Worm (Caenorhabditis elegans) whole organism, L4 larva: ENCODE results near the gene com-1.

Experiments used
- D1046.2 ChIP-seq: fragments of 200-800 bp; sonication (Bioruptor generic); IDR thresholded peaks from 2 replicates; pipeline ENCODE4 v1.3.6; 2022; ENCODE audit warnings: missing genetic modification characterization, missing compliant biosample characterization
- T26A8.4 ChIP-seq: fragments of 200-800 bp; sonication (Bioruptor generic); IDR thresholded peaks from 2 replicates; pipeline ENCODE4 v1.3.6; 2022; ENCODE audit warnings: missing genetic modification characterization, missing compliant biosample characterization
- aha-1 ChIP-seq: fragments of 150-350 bp; peaks from one replicate; lab custom pipeline; 2014; ENCODE audit warnings: missing biosample characterization, missing genetic modification characterization
- attf-4 ChIP-seq: sonication (generic microtip); optimal IDR thresholded peaks from 3 replicates; lab custom pipeline; 2017; ENCODE audit warnings: missing biosample characterization, missing genetic modification characterization
- ceh-44 ChIP-seq: fragments of 200-800 bp; sonication (Bioruptor generic); IDR thresholded peaks from 2 replicates; pipeline ENCODE4 v1.3.6; 2022; ENCODE audit warnings: missing genetic modification reagents, missing genetic modification characterization, missing compliant biosample characterization
- ctbp-1 ChIP-seq: fragments of 200-800 bp; sonication (Bioruptor generic); IDR thresholded peaks from 2 replicates; pipeline ENCODE4 v1.3.6; 2022; ENCODE audit warnings: missing genetic modification reagents, missing genetic modification characterization, missing compliant biosample characterization
- daf-16 ChIP-seq, 3 experiments: sonication (generic microtip); optimal IDR thresholded peaks; 2 replicates each; lab custom pipeline; 2016 to 2017; ENCODE audit warnings: missing genetic modification characterization in 3 of 3, missing genetic modification reagents in 3 of 3, mild to moderate bottlenecking in 2 of 3, missing compliant biosample characterization in 2 of 3, missing biosample characterization in 1 of 3, moderate library complexity in 1 of 3
- daf-19 ChIP-seq: fragments of 200-800 bp; sonication (Bioruptor generic); conservative IDR thresholded peaks from 2 replicates; pipeline ENCODE4 v1.3.6; 2022; ENCODE audit warnings: missing genetic modification characterization, missing compliant biosample characterization
- dmd-6 ChIP-seq: fragments of 200-800 bp; sonication (Bioruptor generic); IDR thresholded peaks from 2 replicates; pipeline ENCODE4 v1.3.6; 2022; ENCODE audit warnings: missing genetic modification reagents, missing genetic modification characterization, missing compliant biosample characterization
- duxl-1 ChIP-seq: sonication (generic microtip); optimal IDR thresholded peaks from 2 replicates; lab custom pipeline; 2016; ENCODE audit warnings: mild to moderate bottlenecking, missing genetic modification characterization, moderate library complexity, missing compliant biosample characterization; ENCODE audit not compliant: poor library complexity
- egl-43 ChIP-seq: fragments of 200-800 bp; sonication (Bioruptor generic); IDR thresholded peaks from 2 replicates; pipeline ENCODE4 v1.3.6; 2022; ENCODE audit warnings: missing genetic modification reagents, missing genetic modification characterization, missing compliant biosample characterization
- fkh-10 ChIP-seq: fragments of 150-350 bp; optimal IDR thresholded peaks from 2 replicates; lab custom pipeline; 2014; ENCODE audit warnings: missing biosample characterization, missing genetic modification reagents, missing genetic modification characterization
- gei-8 ChIP-seq: fragments of 200-800 bp; sonication (Bioruptor generic); optimal IDR thresholded peaks from 2 replicates; lab custom pipeline; 2018; ENCODE audit warnings: mild to moderate bottlenecking, missing genetic modification characterization, missing compliant biosample characterization
- lin-13 ChIP-seq: fragments of 150-350 bp; optimal IDR thresholded peaks from 2 replicates; lab custom pipeline; 2014; ENCODE audit warnings: missing biosample characterization, missing genetic modification reagents, missing genetic modification characterization
- lin-29 ChIP-seq: fragments of 200-800 bp; sonication (Bioruptor generic); IDR thresholded peaks from 2 replicates; pipeline ENCODE4 v1.3.6; 2022; ENCODE audit warnings: missing genetic modification reagents, missing genetic modification characterization, missing compliant biosample characterization
- lin-38 ChIP-seq: fragments of 200-800 bp; sonication (Bioruptor generic); IDR thresholded peaks from 2 replicates; pipeline ENCODE4 v1.3.6; 2022; ENCODE audit warnings: missing genetic modification reagents, missing genetic modification characterization, missing compliant biosample characterization
- lin-39 ChIP-seq: fragments of 150-350 bp; optimal IDR thresholded peaks from 2 replicates; lab custom pipeline; 2014; ENCODE audit warnings: missing biosample characterization, missing genetic modification reagents, missing genetic modification characterization
- lir-3 ChIP-seq: sonication (generic microtip); optimal IDR thresholded peaks from 2 replicates; lab custom pipeline; 2016; ENCODE audit warnings: mild to moderate bottlenecking, missing genetic modification characterization, missing compliant biosample characterization
- mep-1 ChIP-seq: fragments of 150-350 bp; sonication (generic microtip); optimal IDR thresholded peaks from 3 replicates; lab custom pipeline; 2014; ENCODE audit warnings: missing biosample characterization, missing genetic modification characterization
- nhr-102 ChIP-seq: sonication (generic microtip); optimal IDR thresholded peaks from 2 replicates; lab custom pipeline; 2016; ENCODE audit warnings: mild to moderate bottlenecking, missing genetic modification characterization, moderate library complexity, missing compliant biosample characterization
- nhr-11 ChIP-seq: fragments of 150-350 bp; optimal IDR thresholded peaks from 2 replicates; lab custom pipeline; 2014; ENCODE audit warnings: missing biosample characterization, missing genetic modification characterization
- nhr-28 ChIP-seq: fragments of 150-350 bp; optimal IDR thresholded peaks from 2 replicates; lab custom pipeline; 2014; ENCODE audit warnings: missing biosample characterization, missing genetic modification characterization
- nhr-41 ChIP-seq: fragments of 200-800 bp; sonication (Bioruptor generic); IDR thresholded peaks from 2 replicates; pipeline ENCODE4 v1.3.6; 2022; ENCODE audit warnings: missing genetic modification reagents, missing genetic modification characterization, missing compliant biosample characterization
- nhr-76 ChIP-seq: fragments of 150-350 bp; optimal IDR thresholded peaks from 2 replicates; lab custom pipeline; 2014; ENCODE audit warnings: missing biosample characterization, missing genetic modification characterization
- pha-4 ChIP-seq, 2 experiments: fragments of 150-350 bp in 1 of 2; fragments of 200-800 bp in 1 of 2; sonication (Bioruptor generic) in 1 of 2; IDR thresholded peaks in 1 of 2; optimal IDR thresholded peaks in 1 of 2; 2 replicates each; pipeline versions ENCODE4 v1.3.6 to Lab custom; 2014 to 2022; ENCODE audit warnings: missing genetic modification characterization in 2 of 2, missing genetic modification reagents in 2 of 2, missing biosample characterization in 1 of 2, missing compliant biosample characterization in 1 of 2
- rbr-2 ChIP-seq: sonication (generic microtip); optimal IDR thresholded peaks from 2 replicates; lab custom pipeline; 2016; ENCODE audit warnings: missing genotype, missing genetic modification characterization, missing compliant biosample characterization
- set-16 ChIP-seq: fragments of 200-800 bp; sonication (Bioruptor generic); IDR thresholded peaks from 2 replicates; pipeline ENCODE4 v1.3.6; 2022; ENCODE audit warnings: missing genetic modification reagents, missing genetic modification characterization, missing compliant biosample characterization
- tag-97 ChIP-seq: fragments of 200-800 bp; sonication (Bioruptor generic); IDR thresholded peaks from 2 replicates; pipeline ENCODE4 v1.3.6; 2022; ENCODE audit warnings: missing genetic modification characterization, missing compliant biosample characterization
- unc-62 ChIP-seq, 3 experiments: fragments of 150-350 bp in 1 of 3; sonication (generic microtip); optimal IDR thresholded peaks in 2 of 3; peaks in 1 of 3; 1 replicate in 1 of 3; 2 replicates in 2 of 3; lab custom pipeline; 2014 to 2017; ENCODE audit warnings: missing biosample characterization in 3 of 3, missing genetic modification characterization in 3 of 3, missing genetic modification reagents in 3 of 3, missing genotype in 1 of 3
- vab-7 ChIP-seq: fragments of 200-800 bp; sonication (Bioruptor generic); IDR thresholded peaks from 2 replicates; pipeline ENCODE4 v1.3.6; 2022; ENCODE audit warnings: missing genetic modification reagents, missing genetic modification characterization, missing compliant biosample characterization
- zag-1 ChIP-seq: fragments of 150-350 bp; optimal IDR thresholded peaks from 2 replicates; lab custom pipeline; 2014; ENCODE audit warnings: missing biosample characterization, missing genetic modification characterization
- zfp-2 ChIP-seq: sonication (generic microtip); optimal IDR thresholded peaks from 2 replicates; lab custom pipeline; 2016; ENCODE audit warnings: mild to moderate bottlenecking, missing genetic modification characterization, missing compliant biosample characterization
- ztf-11 ChIP-seq: fragments of 150-350 bp; optimal IDR thresholded peaks from 2 replicates; lab custom pipeline; 2014; ENCODE audit warnings: missing biosample characterization, missing genetic modification characterization

Gene com-1

ce11 chrIII:10905112-10905511 lies 8.9 kb downstream of the com-1 start (continued):
- TF ChIP-seq lin-38 (GFP tag; lab: Robert Waterston, UW) (peak; percentile 32), ceh-44 (GFP tag; lab: Robert Waterston, UW) (no peak), nhr-11 (tag; lab: Kevin White, UChicago) (no peak), egl-43 (GFP tag; lab: Robert Waterston, UW) (0 out of 2 replicates have a peak, but pooled peaks have one; percentile 43), aha-1 (tag; lab: Kevin White, UChicago) (peak; percentile 100), fkh-10 (GFP tag; lab: Kevin White, UChicago) (no peak), set-16 (GFP tag; lab: Robert Waterston, UW) (peak; percentile 33; the same call in 1 of the 2 replicates), daf-19 (no peak), zag-1 (tag; lab: Kevin White, UChicago) (no peak), ctbp-1 (GFP tag; lab: Robert Waterston, UW) (0 out of 2 replicates have a peak, but pooled peaks have one; percentile 30)

- TF ChIP-seq nhr-76 (tag; lab: Kevin White, UChicago), result no peak
- TF ChIP-seq lin-13 (GFP tag; lab: Kevin White, UChicago), result no peak
- no peak for TF ChIP-seq duxl-1 (tag; lab: Kevin White, UChicago)
- peak; percentile 92 for TF ChIP-seq aha-1 (tag; lab: Kevin White, UChicago)
- TF ChIP-seq T26A8.4 (GFP tag; lab: Robert Waterston, UW), result no peak
- no peak for TF ChIP-seq D1046.2
- TF ChIP-seq nhr-102 (tag; lab: Kevin White, UChicago), result no peak
- TF ChIP-seq dmd-6 (GFP tag; lab: Robert Waterston, UW), result 0 out of 2 replicates have a peak, but pooled peaks have one; percentile 8
- no peak for TF ChIP-seq lin-29 (GFP tag; lab: Robert Waterston, UW)
- peak; percentile 5 for TF ChIP-seq rbr-2 (tag; lab: Kevin White, UChicago)
- TF ChIP-seq tag-97 (GFP tag; lab: Robert Waterston, UW), result no peak
- TF ChIP-seq gei-8 (GFP tag; lab: Kevin White, UChicago), result no peak
- no peak for TF ChIP-seq unc-62 (GFP tag; optimal IDR thresholded peaks at IDR 0.05 in 1 of 2; lab: Kevin White, UChicago)
- TF ChIP-seq unc-62 (tag; optimal IDR thresholded peaks at IDR 0.05; lab: Kevin White, UChicago), result no peak
- no peak for TF ChIP-seq lin-39 (tag; lab: Kevin White, UChicago)
- TF ChIP-seq ztf-11 (tag; lab: Kevin White, UChicago), result no peak
- no peak for TF ChIP-seq zfp-2 (tag; lab: Kevin White, UChicago)
- no peak for TF ChIP-seq vab-7
Observed at ce11 chrIII:10906325-10906724, 10.2 kb downstream of the com-1 start.

ce11 chrIII:10907678-10908217 lies 11.6 kb downstream of the com-1 start:
- peak; percentile 51 for TF ChIP-seq mep-1 (tag; lab: Kevin White, UChicago)
- TF ChIP-seq pha-4 (GFP tag; IDR thresholded peaks at IDR 0.05; lab: Robert Waterston, UW), result no peak
- TF ChIP-seq pha-4 (tag; optimal IDR thresholded peaks at IDR 0.05; lab: Kevin White, UChicago), result no peak
- TF ChIP-seq aha-1 (tag; lab: Kevin White, UChicago), result peak; percentile 98
- no peak for TF ChIP-seq nhr-41 (GFP tag; lab: Robert Waterston, UW)
- no peak for TF ChIP-seq attf-4
- no peak for TF ChIP-seq nhr-28
- TF ChIP-seq daf-16 (GFP tag; optimal IDR thresholded peaks at IDR 0.05; lab: Kevin White, UChicago), result no peak
- no peak for TF ChIP-seq daf-16 (tag; optimal IDR thresholded peaks at IDR 0.05; lab: Kevin White, UChicago)

- TF ChIP-seq mep-1 (tag; lab: Kevin White, UChicago) (peak; percentile 55), lir-3 (tag; lab: Kevin White, UChicago) (no peak)
- TF ChIP-seq, all 104 proteins: peak for 1
Observed at ce11 chrIII:10908543-10908942, 12.4 kb downstream of the com-1 start.
